Fruit fly (Drosophila melanogaster) whole organism, embryonic: ENCODE data around the gene CG46314.

ENCODE experiments used
- CG10209 ChIP-seq: fragments of 200-800 bp; sonication (Bioruptor generic); optimal IDR thresholded peaks from 3 replicates; lab custom pipeline; 2017; ENCODE audit warnings: missing biosample characterization, mild to moderate bottlenecking, missing genetic modification characterization, missing genetic modification reagents
- CG11398 ChIP-seq: fragments of 200-800 bp; sonication (Bioruptor generic); optimal IDR thresholded peaks from 2 replicates; lab custom pipeline; 2016; ENCODE audit warnings: missing biosample characterization, missing genetic modification characterization
- CG15011 ChIP-seq: fragments of 200-800 bp; sonication (Bioruptor generic); optimal IDR thresholded peaks from 3 replicates; lab custom pipeline; 2018; ENCODE audit warnings: missing biosample characterization, mild to moderate bottlenecking, missing genetic modification characterization
- CG17802 ChIP-seq: fragments of 200-800 bp; sonication (Bioruptor generic); optimal IDR thresholded peaks from 2 replicates; lab custom pipeline; 2018; ENCODE audit warnings: missing biosample characterization, mild to moderate bottlenecking, missing genetic modification characterization, moderate library complexity
- CG17829 ChIP-seq: fragments of 200-800 bp; optimal IDR thresholded peaks from 2 replicates; lab custom pipeline; 2019; ENCODE audit warnings: missing biosample characterization, mild to moderate bottlenecking, missing genetic modification characterization, moderate library complexity
- CG3847 ChIP-seq: fragments of 200-800 bp; sonication (Bioruptor generic); IDR thresholded peaks from 2 replicates; pipeline ENCODE4 v1.3.6; 2022; ENCODE audit warnings: missing biosample characterization, missing genetic modification characterization
- CG42726 ChIP-seq: fragments of 200-800 bp; sonication (Bioruptor generic); IDR thresholded peaks from 2 replicates; pipeline ENCODE4 v1.3.6; 2022; ENCODE audit warnings: missing biosample characterization, missing genetic modification characterization; ENCODE audit not compliant: partially characterized antibody
- CG7745 ChIP-seq: fragments of 200-800 bp; sonication (Bioruptor generic); optimal IDR thresholded peaks from 2 replicates; lab custom pipeline; 2018; ENCODE audit warnings: missing biosample characterization, mild to moderate bottlenecking, missing genetic modification characterization, moderate library complexity
- CG7839 ChIP-seq: fragments of 200-800 bp; sonication (Bioruptor generic); optimal IDR thresholded peaks from 3 replicates; lab custom pipeline; 2018; ENCODE audit warnings: missing biosample characterization, mild to moderate bottlenecking, missing genetic modification characterization, moderate library complexity
- CG9215 ChIP-seq: fragments of 200-800 bp; sonication (Bioruptor generic); IDR thresholded peaks from 2 replicates; pipeline ENCODE4 v1.3.6; 2022; ENCODE audit warnings: missing biosample characterization, missing genetic modification characterization
- Dll ChIP-seq: fragments of 200-800 bp; sonication (Bioruptor generic); IDR thresholded peaks from 4 replicates; pipeline ENCODE4 v1.3.6; 2022; ENCODE audit warnings: missing biosample characterization, missing genetic modification characterization; ENCODE audit not compliant: partially characterized antibody
- E2f2 ChIP-seq: fragments of 200-800 bp; sonication (Bioruptor generic); IDR thresholded peaks from 2 replicates; pipeline ENCODE4 v1.3.6; 2022; ENCODE audit warnings: missing biosample characterization, missing genetic modification characterization
- Eip74EF ChIP-seq, 2 experiments: fragments of 200-800 bp in 1 of 2; fragments of >200 bp in 1 of 2; sonication (Bioruptor generic) in 1 of 2; optimal IDR thresholded peaks; 2 replicates each; lab custom pipeline; 2017 to 2019; ENCODE audit warnings: missing biosample characterization in 2 of 2, missing genetic modification characterization in 2 of 2, mild to moderate bottlenecking in 1 of 2, moderate library complexity in 1 of 2
- Ets97D ChIP-seq: fragments of 200-800 bp; sonication (Bioruptor generic); optimal IDR thresholded peaks from 3 replicates; lab custom pipeline; 2016; ENCODE audit warnings: missing biosample characterization, missing genetic modification characterization
- Hmr ChIP-seq: fragments of 200-800 bp; sonication (Bioruptor generic); optimal IDR thresholded peaks from 3 replicates; lab custom pipeline; 2017; ENCODE audit warnings: mild to moderate bottlenecking, missing biosample characterization, missing genetic modification reagents, missing genetic modification characterization
- Kr ChIP-seq: fragments of 200-800 bp; sonication (Bioruptor generic); optimal IDR thresholded peaks from 2 replicates; lab custom pipeline; 2017; ENCODE audit warnings: missing biosample characterization, mild to moderate bottlenecking, missing genetic modification characterization
- Nf-YA ChIP-seq: fragments of 200-800 bp; sonication (Bioruptor generic); IDR thresholded peaks from 2 replicates; pipeline ENCODE4 v1.3.6; 2022; ENCODE audit warnings: missing biosample characterization, missing genetic modification characterization
- PHDP ChIP-seq: fragments of 200-800 bp; sonication (Bioruptor generic); optimal IDR thresholded peaks from 3 replicates; lab custom pipeline; 2018; ENCODE audit warnings: missing biosample characterization, mild to moderate bottlenecking, missing genetic modification characterization, moderate library complexity
- Sox102F ChIP-seq: fragments of 200-800 bp; sonication (Bioruptor generic); optimal IDR thresholded peaks from 2 replicates; lab custom pipeline; 2018; ENCODE audit warnings: missing biosample characterization, mild to moderate bottlenecking, missing genetic modification characterization, moderate library complexity
- Sry-δ ChIP-seq: fragments of 200-800 bp; sonication (Bioruptor generic); optimal IDR thresholded peaks from 2 replicates; lab custom pipeline; 2016; ENCODE audit warnings: missing biosample characterization, missing genetic modification characterization
- Stat92E ChIP-seq, 3 experiments: fragments of >200 bp in 2 of 3; fragments of 200-800 bp in 1 of 3; sonication (Bioruptor generic) in 1 of 3; optimal IDR thresholded peaks; 2 replicates each; lab custom pipeline; 2017 to 2019; ENCODE audit warnings: missing biosample characterization in 3 of 3, missing genetic modification characterization in 3 of 3, mild to moderate bottlenecking in 1 of 3, moderate library complexity in 1 of 3
- Vsx1 ChIP-seq: fragments of 200-800 bp; sonication (Bioruptor generic); optimal IDR thresholded peaks from 2 replicates; lab custom pipeline; 2017; ENCODE audit warnings: missing biosample characterization, mild to moderate bottlenecking, missing genetic modification characterization, missing genetic modification reagents
- Xrp1 ChIP-seq: fragments of 200-800 bp; sonication (Bioruptor generic); IDR thresholded peaks from 2 replicates; pipeline ENCODE4 v1.3.6; 2022; ENCODE audit warnings: missing biosample characterization, missing genetic modification characterization
- bab2 ChIP-seq: fragments of 200-800 bp; sonication (Bioruptor generic); optimal IDR thresholded peaks from 2 replicates; lab custom pipeline; 2016; ENCODE audit warnings: missing biosample characterization, missing genetic modification characterization
- bbx ChIP-seq: fragments of 200-800 bp; sonication (Bioruptor generic); IDR thresholded peaks from 2 replicates; pipeline ENCODE4 v1.3.6; 2022; ENCODE audit warnings: missing biosample characterization, missing genetic modification characterization; ENCODE audit not compliant: partially characterized antibody
- chinmo ChIP-seq: fragments of 200-800 bp; sonication (Bioruptor generic); IDR thresholded peaks from 4 replicates; pipeline ENCODE4 v1.3.6; 2022; ENCODE audit warnings: missing biosample characterization, missing genetic modification characterization; ENCODE audit not compliant: partially characterized antibody
- dan ChIP-seq: fragments of 200-800 bp; sonication (Bioruptor generic); IDR thresholded peaks from 2 replicates; pipeline ENCODE4 v1.3.6; 2022; ENCODE audit warnings: missing biosample characterization, missing genetic modification characterization
- fd64A ChIP-seq: fragments of 200-800 bp; sonication (Bioruptor generic); optimal IDR thresholded peaks from 3 replicates; lab custom pipeline; 2018; ENCODE audit warnings: missing biosample characterization, mild to moderate bottlenecking, missing genetic modification characterization
- ftz-f1 ChIP-seq: fragments of 200-800 bp; sonication (Bioruptor generic); optimal IDR thresholded peaks from 2 replicates; lab custom pipeline; 2016; ENCODE audit warnings: missing biosample characterization, missing genetic modification characterization
- hbn ChIP-seq: fragments of 200-800 bp; sonication (Bioruptor generic); IDR thresholded peaks from 2 replicates; pipeline ENCODE4 v1.3.6; 2022; ENCODE audit warnings: missing biosample characterization, missing genetic modification characterization; ENCODE audit not compliant: partially characterized antibody
- insv ChIP-seq, 2 experiments: fragments of 200-800 bp; sonication (Bioruptor generic); optimal IDR thresholded peaks; 3 replicates each; lab custom pipeline; 2016 to 2018; ENCODE audit warnings: missing biosample characterization in 2 of 2, missing genetic modification characterization in 2 of 2
- lola ChIP-seq, 3 experiments: fragments of >200 bp in 2 of 3; fragments of 200-800 bp in 1 of 3; sonication (Bioruptor generic) in 1 of 3; optimal IDR thresholded peaks; 2 replicates each; lab custom pipeline; 2017 to 2019; ENCODE audit warnings: missing biosample characterization in 3 of 3, missing genetic modification characterization in 3 of 3, mild to moderate bottlenecking in 1 of 3, moderate library complexity in 1 of 3
- otp ChIP-seq: fragments of 200-800 bp; sonication (Bioruptor generic); IDR thresholded peaks from 3 replicates; pipeline ENCODE4, ENCODE4 v1.3.6; 2022; ENCODE audit warnings: missing biosample characterization, missing genetic modification characterization
- pfk ChIP-seq: fragments of 200-800 bp; sonication (Bioruptor generic); optimal IDR thresholded peaks from 2 replicates; lab custom pipeline; 2018; ENCODE audit warnings: missing biosample characterization, mild to moderate bottlenecking, missing genetic modification characterization, moderate library complexity
- prd ChIP-seq, 3 experiments: fragments of >200 bp in 2 of 3; fragments of 200-800 bp in 1 of 3; sonication (Bioruptor generic) in 1 of 3; optimal IDR thresholded peaks in 2 of 3; IDR thresholded peaks in 1 of 3; 2 replicates in 2 of 3; 3 replicates in 1 of 3; pipeline versions ENCODE4 v1.3.6 to Lab custom; 2017 to 2022; ENCODE audit warnings: missing biosample characterization in 1 of 3, missing genetic modification characterization in 1 of 3
- pum ChIP-seq: fragments of 200-800 bp; sonication (Bioruptor generic); optimal IDR thresholded peaks from 2 replicates; lab custom pipeline; 2016; ENCODE audit warnings: missing biosample characterization, missing genetic modification characterization
- ranshi ChIP-seq: fragments of 200-800 bp; sonication (Bioruptor generic); IDR thresholded peaks from 2 replicates; pipeline ENCODE4 v1.3.6; 2022; ENCODE audit warnings: missing biosample characterization, missing genetic modification characterization
- repo ChIP-seq: fragments of 200-800 bp; sonication (Bioruptor generic); optimal IDR thresholded peaks from 2 replicates; lab custom pipeline; 2016; ENCODE audit warnings: missing biosample characterization, missing genetic modification characterization
- ro ChIP-seq: fragments of 200-800 bp; sonication (Bioruptor generic); IDR thresholded peaks from 2 replicates; pipeline ENCODE4 v1.3.6; 2022; ENCODE audit warnings: missing biosample characterization, missing genetic modification characterization
- sens ChIP-seq: fragments of 200-800 bp; sonication (Bioruptor generic); peaks from one replicate; lab custom pipeline; 2016; ENCODE audit warnings: missing biosample characterization, missing genetic modification characterization
- sr ChIP-seq: fragments of 200-800 bp; sonication (Bioruptor generic); IDR thresholded peaks from 3 replicates; pipeline ENCODE4 v1.3.6; 2022; ENCODE audit warnings: missing biosample characterization, missing genetic modification characterization
- twi ChIP-seq: fragments of 200-800 bp; optimal IDR thresholded peaks from 2 replicates; lab custom pipeline; 2019; ENCODE audit warnings: missing biosample characterization, mild to moderate bottlenecking, missing genetic modification characterization, moderate library complexity
- unpg ChIP-seq: fragments of 200-800 bp; sonication (Bioruptor generic); optimal IDR thresholded peaks from 3 replicates; lab custom pipeline; 2018; ENCODE audit warnings: missing biosample characterization, mild to moderate bottlenecking, missing genetic modification characterization, moderate library complexity
- wek ChIP-seq: fragments of 200-800 bp; sonication (Bioruptor generic); optimal IDR thresholded peaks from 3 replicates; lab custom pipeline; 2018; ENCODE audit warnings: missing biosample characterization, mild to moderate bottlenecking, missing genetic modification characterization, moderate library complexity
- wor ChIP-seq: fragments of 200-800 bp; sonication (Bioruptor generic); IDR thresholded peaks from 2 replicates; pipeline ENCODE4 v1.3.6; 2022; ENCODE audit warnings: missing biosample characterization, missing genetic modification characterization

CG46314 gene

DNA sequence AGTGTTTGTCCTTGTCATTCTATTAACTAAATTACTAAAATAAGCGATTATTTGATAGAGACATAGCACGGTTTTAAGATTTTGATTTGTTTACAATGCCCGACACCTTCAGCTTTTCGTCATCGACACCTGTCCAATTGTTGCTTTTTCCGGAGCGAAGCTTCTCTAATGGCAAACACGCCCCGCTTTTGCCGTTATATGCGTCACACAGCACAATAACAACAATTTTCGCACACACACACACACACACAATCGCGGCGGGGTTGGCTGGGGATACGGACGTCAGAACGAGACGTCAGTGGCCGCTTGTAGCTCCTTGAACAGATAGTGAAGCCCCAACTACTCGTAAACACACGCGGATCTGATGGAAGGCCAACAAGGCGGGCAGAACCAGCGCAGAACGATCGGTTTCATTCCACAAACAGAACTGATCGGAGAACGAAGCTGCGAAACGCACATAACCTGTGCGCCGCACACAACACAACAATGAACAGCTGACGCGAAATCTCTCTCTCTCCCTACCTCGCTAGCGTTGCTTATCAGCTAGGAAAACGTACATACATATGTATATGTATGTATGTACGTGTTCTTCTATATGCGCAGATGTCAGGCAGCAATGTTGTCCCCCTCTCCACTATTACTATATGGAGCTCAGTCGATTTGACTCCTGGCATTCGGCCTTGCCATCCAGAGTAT, 5.0 kb upstream of the CG46314 start (continued):
- TF ChIP-seq Dll (GFP tag; lab: Robert Waterston, UW) (peak; percentile 12; the same call in 1 of the 4 replicates), Xrp1 (GFP tag; lab: Robert Waterston, UW) (0 out of 2 replicates have a peak, but pooled peaks have one; percentile 8), CG15011 (GFP tag; lab: Kevin White, UChicago) (no peak), Hmr (peak; percentile 33), CG3847 (GFP tag; lab: Robert Waterston, UW) (no peak), insv (GFP tag; optimal IDR thresholded peaks at IDR 0.05; lab: Kevin White, UChicago) (peak in 1 of 2 experiments; percentile 22), bbx (peak; percentile 56; the same call in 1 of the 2 replicates), bab2 (GFP tag; lab: Kevin White, UChicago) (no peak), ftz-f1 (GFP tag; lab: Kevin White, UChicago) (peak; percentile 80), CG42726 (GFP tag; lab: Robert Waterston, UW) (peak; percentile 62; the same call in 1 of the 2 replicates), Eip74EF (GFP tag; optimal IDR thresholded peaks at IDR 0.05; lab: Kevin White, UChicago) (no peak), CG17829 (tag; lab: Kevin White, UChicago) (peak; percentile 5), Nf-YA (GFP tag; lab: Robert Waterston, UW) (0 out of 2 replicates have a peak, but pooled peaks have one; percentile 34), Sry-δ (GFP tag; lab: Kevin White, UChicago) (no peak), ranshi (GFP tag; lab: Robert Waterston, UW) (no peak; the same call in 1 of the 2 replicates), hbn (GFP tag; lab: Robert Waterston, UW) (peak; percentile 20; the same call in 1 of the 2 replicates)

DNA sequence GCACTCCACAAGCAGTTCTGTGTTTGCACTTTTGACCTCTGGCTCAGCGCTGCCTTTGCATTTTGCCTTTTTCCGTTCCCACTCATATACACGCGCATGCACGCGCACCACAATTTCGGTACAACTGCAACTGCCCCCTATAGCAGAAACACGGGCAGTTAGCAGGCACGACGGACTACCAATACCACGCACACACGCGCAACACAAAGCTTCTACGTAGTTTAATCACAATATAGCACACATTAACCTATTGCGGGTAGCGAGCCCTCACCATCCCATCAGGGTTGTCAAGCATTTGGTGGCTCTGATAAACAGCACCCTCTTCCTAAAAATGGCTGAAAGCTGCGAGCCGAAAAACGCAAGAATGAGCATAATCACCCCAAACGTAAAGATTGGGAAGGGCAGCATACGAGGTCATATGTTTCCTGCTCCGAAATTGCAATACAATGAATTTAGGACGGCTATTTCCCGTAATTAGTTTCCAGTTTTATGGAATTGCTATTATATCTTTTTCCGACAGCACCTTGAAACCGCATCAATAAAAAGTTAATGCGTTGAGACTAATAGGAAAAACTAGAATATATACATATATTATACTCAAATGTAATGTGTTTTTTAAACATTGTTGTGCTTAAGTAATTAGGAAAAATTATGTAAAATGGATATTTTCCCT, 4.3 kb upstream of the CG46314 start, which contains the start of gene Mondo:
Gene Mondo, minus strand, starts transcription at position 297 of the 673 bp plus-strand sequence.
- TF ChIP-seq CG10209 (GFP tag; lab: Kevin White, UChicago) (no peak), lola (GFP tag; optimal IDR thresholded peaks at IDR 0.05; lab: Kevin White, UChicago) (no peak), twi (tag; lab: Kevin White, UChicago) (peak; percentile 19), ro (GFP tag; lab: Robert Waterston, UW) (no peak), Sox102F (peak; percentile 45), pfk (GFP tag; lab: Kevin White, UChicago) (no peak), unpg (GFP tag; lab: Kevin White, UChicago) (peak; percentile 36), repo (GFP tag; lab: Kevin White, UChicago) (no peak), E2f2 (GFP tag; lab: Robert Waterston, UW) (no peak), wek (peak; percentile 100), PHDP (peak; percentile 50), prd (optimal IDR thresholded peaks at IDR 0.05; lab: Kevin White, UChicago) (no peak), prd (GFP tag; IDR thresholded peaks at IDR 0.05; lab: Robert Waterston, UW) (peak; percentile 75), Vsx1 (GFP tag; lab: Kevin White, UChicago) (no peak), CG7745 (tag; lab: Kevin White, UChicago) (no peak), CG11398 (GFP tag; lab: Kevin White, UChicago) (peak; percentile 7), Kr (GFP tag; lab: Kevin White, UChicago) (no peak), sens (GFP tag; lab: Kevin White, UChicago) (peak; percentile 72), sr (no peak), Ets97D (GFP tag; lab: Kevin White, UChicago) (peak; percentile 62), dan (no peak), fd64A (GFP tag; lab: Kevin White, UChicago) (no peak), chinmo (GFP tag; lab: Robert Waterston, UW) (peak; percentile 69; the same call in 2 of the 4 replicates), pum (GFP tag; lab: Kevin White, UChicago) (no peak), CG17802 (tag; lab: Kevin White, UChicago) (peak; percentile 76), CG9215 (GFP tag; lab: Robert Waterston, UW) (no peak), wor (GFP tag; lab: Robert Waterston, UW) (peak; percentile 21; the same call in 1 of the 2 replicates), CG7839 (tag; lab: Kevin White, UChicago) (peak; percentile 63), Stat92E (GFP tag; optimal IDR thresholded peaks at IDR 0.05; lab: Kevin White, UChicago) (peak in 1 of 3 experiments; percentile 8), otp (no peak)
